Worm (Caenorhabditis elegans) whole organism, mixed stage, embryonic: ENCODE measurements around the gene F52H2.1.

Source experiments
- ceh-83 ChIP-seq: fragments of 200-800 bp; sonication (Bioruptor generic); optimal IDR thresholded peaks from 2 replicates; lab custom pipeline; 2018; ENCODE audit warnings: mild to moderate bottlenecking, missing genetic modification characterization, missing compliant biosample characterization
- elt-3 ChIP-seq: fragments of 150-350 bp; optimal IDR thresholded peaks from 2 replicates; lab custom pipeline; 2014; ENCODE audit warnings: missing biosample characterization, missing genetic modification characterization
- mab-5 ChIP-seq: fragments of 150-350 bp; optimal IDR thresholded peaks from 2 replicates; lab custom pipeline; 2014; ENCODE audit warnings: missing biosample characterization, missing genetic modification characterization
- snpc-4 ChIP-seq: fragments of 150-350 bp; optimal IDR thresholded peaks from 2 replicates; lab custom pipeline; 2014; ENCODE audit warnings: missing biosample characterization, missing genetic modification characterization
- unc-62 ChIP-seq: fragments of 150-350 bp; optimal IDR thresholded peaks from 2 replicates; lab custom pipeline; 2014; ENCODE audit warnings: missing biosample characterization, missing genetic modification reagents, missing genetic modification characterization
- ztf-11 ChIP-seq: fragments of 150-350 bp; optimal IDR thresholded peaks from 2 replicates; lab custom pipeline; 2014; ENCODE audit warnings: missing biosample characterization, missing genetic modification characterization

ce11 chrX:2564047-2564446, 8.9 kb upstream of the F52H2.1 start, which contains the start of gene dhcr-24:
- TF ChIP-seq mab-5 (tag; lab: Kevin White, UChicago): no peak
- TF ChIP-seq elt-3 (tag; lab: Kevin White, UChicago): no peak
- no peak for TF ChIP-seq ceh-83
- no peak for TF ChIP-seq unc-62
- TF ChIP-seq ztf-11 (tag; lab: Kevin White, UChicago): no peak
- TF ChIP-seq snpc-4 (tag; lab: Kevin White, UChicago): no peak
